Worm (Caenorhabditis elegans) whole organism, L4 larva: Measurements from ENCODE around the gene F21C10.11.

Experiments used
- Y75B8A.6 ChIP-seq: fragments of 200-800 bp; sonication (Bioruptor generic); IDR thresholded peaks from 2 replicates; pipeline ENCODE4 v1.3.6; 2022; ENCODE audit warnings: missing genetic modification reagents, missing genetic modification characterization, missing compliant biosample characterization
- dmd-6 ChIP-seq: fragments of 200-800 bp; sonication (Bioruptor generic); IDR thresholded peaks from 2 replicates; pipeline ENCODE4 v1.3.6; 2022; ENCODE audit warnings: missing genetic modification reagents, missing genetic modification characterization, missing compliant biosample characterization
- duxl-1 ChIP-seq: sonication (generic microtip); optimal IDR thresholded peaks from 2 replicates; lab custom pipeline; 2016; ENCODE audit warnings: mild to moderate bottlenecking, missing genetic modification characterization, moderate library complexity, missing compliant biosample characterization; ENCODE audit not compliant: poor library complexity
- hlh-11 ChIP-seq: fragments of 200-800 bp; sonication (Bioruptor generic); optimal IDR thresholded peaks from 2 replicates; lab custom pipeline; 2018; ENCODE audit warnings: mild to moderate bottlenecking, missing genetic modification characterization, missing compliant biosample characterization
- hlh-30 ChIP-seq: sonication (generic microtip); optimal IDR thresholded peaks from 2 replicates; lab custom pipeline; 2017; ENCODE audit warnings: antibody characterized with exemption, mild to moderate bottlenecking, missing genetic modification characterization, missing compliant biosample characterization; ENCODE audit not compliant: insufficient read depth
- lim-7 ChIP-seq: fragments of 200-800 bp; sonication (Bioruptor generic); IDR thresholded peaks from 2 replicates; pipeline ENCODE4 v1.3.6; 2022; ENCODE audit warnings: missing genetic modification characterization, missing compliant biosample characterization
- lin-15B ChIP-seq: fragments of 150-350 bp; sonication (generic microtip); optimal IDR thresholded peaks from 3 replicates; lab custom pipeline; 2014; ENCODE audit warnings: missing biosample characterization, missing genetic modification characterization
- lin-29 ChIP-seq: fragments of 200-800 bp; sonication (Bioruptor generic); IDR thresholded peaks from 2 replicates; pipeline ENCODE4 v1.3.6; 2022; ENCODE audit warnings: missing genetic modification reagents, missing genetic modification characterization, missing compliant biosample characterization
- lir-3 ChIP-seq: sonication (generic microtip); optimal IDR thresholded peaks from 2 replicates; lab custom pipeline; 2016; ENCODE audit warnings: mild to moderate bottlenecking, missing genetic modification characterization, missing compliant biosample characterization
- mdt-29 ChIP-seq: fragments of 200-800 bp; sonication (Bioruptor generic); IDR thresholded peaks from 2 replicates; pipeline ENCODE4 v1.3.6; 2022; ENCODE audit warnings: missing genetic modification reagents, missing genetic modification characterization, missing compliant biosample characterization
- mes-2 ChIP-seq: sonication (generic microtip); optimal IDR thresholded peaks from 2 replicates; lab custom pipeline; 2016; ENCODE audit warnings: missing genotype, mild to moderate bottlenecking, missing genetic modification characterization, missing compliant biosample characterization; ENCODE audit not compliant: poor library complexity, severe bottlenecking
- mxl-3 ChIP-seq: fragments of 200-800 bp; sonication (Bioruptor generic); optimal IDR thresholded peaks from 2 replicates; lab custom pipeline; 2018; ENCODE audit warnings: mild to moderate bottlenecking, missing genetic modification characterization, missing compliant biosample characterization
- nhr-10 ChIP-seq: fragments of 150-350 bp; optimal IDR thresholded peaks from 2 replicates; lab custom pipeline; 2014; ENCODE audit warnings: missing biosample characterization, missing genetic modification characterization
- nhr-102 ChIP-seq: sonication (generic microtip); optimal IDR thresholded peaks from 2 replicates; lab custom pipeline; 2016; ENCODE audit warnings: mild to moderate bottlenecking, missing genetic modification characterization, moderate library complexity, missing compliant biosample characterization
- nhr-28 ChIP-seq: fragments of 150-350 bp; optimal IDR thresholded peaks from 2 replicates; lab custom pipeline; 2014; ENCODE audit warnings: missing biosample characterization, missing genetic modification characterization
- nhr-48 ChIP-seq: sonication (generic microtip); optimal IDR thresholded peaks from 2 replicates; lab custom pipeline; 2016; ENCODE audit warnings: mild to moderate bottlenecking, missing genetic modification characterization, missing compliant biosample characterization
- pqm-1 ChIP-seq: sonication (generic microtip); optimal IDR thresholded peaks from 2 replicates; lab custom pipeline; 2017; ENCODE audit warnings: missing biosample characterization, missing genetic modification characterization
- rbr-2 ChIP-seq: sonication (generic microtip); optimal IDR thresholded peaks from 2 replicates; lab custom pipeline; 2016; ENCODE audit warnings: missing genotype, missing genetic modification characterization, missing compliant biosample characterization
- snpc-1.2 ChIP-seq: fragments of 200-800 bp; sonication (Bioruptor generic); IDR thresholded peaks from 2 replicates; pipeline ENCODE4 v1.3.6; 2022; ENCODE audit warnings: missing genetic modification reagents, missing genetic modification characterization, missing compliant biosample characterization
- tra-1 ChIP-seq: fragments of 200-800 bp; sonication (Bioruptor generic); IDR thresholded peaks from 2 replicates; pipeline ENCODE4 v1.3.6; 2022; ENCODE audit warnings: missing genetic modification reagents, missing genetic modification characterization, missing compliant biosample characterization
- unc-62 ChIP-seq, 3 experiments: fragments of 150-350 bp in 1 of 3; sonication (generic microtip); optimal IDR thresholded peaks in 2 of 3; peaks in 1 of 3; 1 replicate in 1 of 3; 2 replicates in 2 of 3; lab custom pipeline; 2014 to 2017; ENCODE audit warnings: missing biosample characterization in 3 of 3, missing genetic modification characterization in 3 of 3, missing genetic modification reagents in 3 of 3, missing genotype in 1 of 3
- vab-7 ChIP-seq: fragments of 200-800 bp; sonication (Bioruptor generic); IDR thresholded peaks from 2 replicates; pipeline ENCODE4 v1.3.6; 2022; ENCODE audit warnings: missing genetic modification reagents, missing genetic modification characterization, missing compliant biosample characterization
- zag-1 ChIP-seq: fragments of 150-350 bp; optimal IDR thresholded peaks from 2 replicates; lab custom pipeline; 2014; ENCODE audit warnings: missing biosample characterization, missing genetic modification characterization
- zip-11 ChIP-seq: fragments of 200-800 bp; sonication (Bioruptor generic); IDR thresholded peaks from 2 replicates; pipeline ENCODE4 v1.3.6; 2022; ENCODE audit warnings: missing genetic modification characterization, missing compliant biosample characterization
- ztf-11 ChIP-seq: fragments of 150-350 bp; optimal IDR thresholded peaks from 2 replicates; lab custom pipeline; 2014; ENCODE audit warnings: missing biosample characterization, missing genetic modification characterization

The F21C10.11 gene

DNA sequence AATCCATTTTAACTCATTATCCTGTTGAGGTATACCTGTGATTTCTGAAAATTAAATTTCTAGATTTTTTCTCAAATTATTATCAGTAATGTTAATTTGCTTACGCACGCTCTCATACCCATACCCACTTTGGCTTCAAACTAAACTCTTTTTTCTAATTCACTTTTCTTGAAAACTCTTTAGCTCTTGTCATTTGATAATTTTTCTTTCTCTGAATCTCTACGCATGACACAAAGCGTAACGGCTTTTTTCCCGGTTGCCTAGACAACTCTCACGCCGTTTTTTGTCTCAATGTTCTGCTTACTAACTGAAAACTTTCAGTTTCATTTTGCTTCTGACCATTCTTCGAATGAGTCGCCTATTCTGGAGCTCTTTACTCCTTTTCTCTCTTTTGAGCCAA lies 10.7 kb downstream of the F21C10.11 start, which contains the start of gene B0222.1:
TSS of gene B0222.1 (plus strand) at position 306 of the 400 bp plus-strand sequence.
- no peak for TF ChIP-seq lin-15B (tag; lab: Kevin White, UChicago)
- TF ChIP-seq unc-62 (GFP tag; optimal IDR thresholded peaks at IDR 0.05 in 1 of 2; lab: Kevin White, UChicago) = peak in 1 of 2 experiments; percentile 53
- no peak for TF ChIP-seq unc-62 (tag; optimal IDR thresholded peaks at IDR 0.05; lab: Kevin White, UChicago)
- TF ChIP-seq mes-2 (tag; lab: Kevin White, UChicago) = no peak
- no peak for TF ChIP-seq zag-1 (tag; lab: Kevin White, UChicago)
- no peak for TF ChIP-seq nhr-10 (tag; lab: Kevin White, UChicago)
- TF ChIP-seq, all 104 proteins: peak for 1

ce11 chrV:9137618-9138017 lies 14.3 kb downstream of the F21C10.11 start, which contains the start of gene pitr-2:
Gene pitr-2, minus strand, starts transcription at chrV:9137718.
- TF ChIP-seq ztf-11 (tag; lab: Kevin White, UChicago) = no peak
- no peak for TF ChIP-seq nhr-102 (tag; lab: Kevin White, UChicago)
- TF ChIP-seq snpc-1.2 (GFP tag; lab: Robert Waterston, UW) = no peak

- TF ChIP-seq lir-3 (tag; lab: Kevin White, UChicago) (no peak), lim-7 (GFP tag; lab: Robert Waterston, UW) (no peak), Y75B8A.6 (GFP tag; lab: Robert Waterston, UW) (no peak), duxl-1 (no peak), lin-29 (GFP tag; lab: Robert Waterston, UW) (no peak), vab-7 (GFP tag; lab: Robert Waterston, UW) (no peak)
Measured at ce11 chrV:9141297-9141696, 18.0 kb downstream of the F21C10.11 start, which contains the start of gene pitr-3. Gene pitr-3, minus strand, starts transcription at chrV:9141397.

ce11 chrV:9143896-9144295 lies 20.6 kb downstream of the F21C10.11 start:
- TF ChIP-seq rbr-2 (tag; lab: Kevin White, UChicago) = no peak
- peak; percentile 23 for TF ChIP-seq nhr-28 (tag; lab: Kevin White, UChicago)

ce11 chrV:9146196-9146595 lies 22.9 kb downstream of the F21C10.11 start:
- TF ChIP-seq pqm-1 (tag; lab: Kevin White, UChicago) = peak; percentile 23
- TF ChIP-seq tra-1 (GFP tag; lab: Robert Waterston, UW) = 0 out of 2 replicates have a peak, but pooled peaks have one; percentile 17
- peak; percentile 75 for TF ChIP-seq dmd-6 (GFP tag; lab: Robert Waterston, UW)
- peak; percentile 3 for TF ChIP-seq nhr-28 (tag; lab: Kevin White, UChicago)
- TF ChIP-seq mdt-29 (GFP tag; lab: Robert Waterston, UW) = no peak
- TF ChIP-seq hlh-11 (tag; lab: Kevin White, UChicago) = peak; percentile 38

ce11 chrV:9146849-9147557 lies 23.7 kb downstream of the F21C10.11 start, which contains the start of gene spl-2:
Gene spl-2, minus strand, starts transcription at chrV:9146899.
- TF ChIP-seq hlh-11 (tag; lab: Kevin White, UChicago) = peak; percentile 35
- TF ChIP-seq mxl-3 (GFP tag; lab: Kevin White, UChicago) = peak; percentile 56
- peak; percentile 42 for TF ChIP-seq hlh-30
- TF ChIP-seq zip-11 (GFP tag; lab: Robert Waterston, UW) = no peak
- peak; percentile 5 for TF ChIP-seq nhr-28 (tag; lab: Kevin White, UChicago)
- TF ChIP-seq nhr-48 (tag; lab: Kevin White, UChicago) = peak; percentile 37
- TF ChIP-seq dmd-6 (GFP tag; lab: Robert Waterston, UW) = peak; percentile 25; the same call in 1 of the 2 replicates
- no peak for TF ChIP-seq mes-2 (tag; lab: Kevin White, UChicago)
- peak in 1 of 2 experiments; percentile 95 for TF ChIP-seq unc-62 (GFP tag; optimal IDR thresholded peaks at IDR 0.05 in 1 of 2; lab: Kevin White, UChicago)
- TF ChIP-seq unc-62 (tag; optimal IDR thresholded peaks at IDR 0.05; lab: Kevin White, UChicago) = no peak
- TF ChIP-seq, all 104 proteins: peak for 7
